Fruit fly (Drosophila melanogaster): ENCODE data around the gene CG42587.

Gene CG42587

DNA sequence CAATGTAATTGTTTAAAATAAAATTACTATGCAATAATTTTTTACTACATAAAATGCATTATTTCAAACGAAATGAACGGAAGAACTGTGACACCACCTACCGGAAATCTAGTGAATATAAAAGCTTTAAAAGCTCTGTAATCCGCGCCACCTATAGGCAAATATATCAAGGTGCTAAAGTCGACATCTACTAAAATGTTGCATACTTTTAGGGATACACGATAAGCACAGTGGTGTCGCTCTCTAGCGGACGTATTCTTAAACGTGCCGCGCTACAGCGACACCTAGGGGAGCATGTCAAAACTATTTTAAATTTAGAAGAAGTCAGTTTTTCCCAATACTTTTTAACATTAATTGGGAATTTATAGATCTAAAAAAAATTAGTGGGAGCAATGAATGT is 38.8 kb downstream of the CG42587 start (continued):
- TF ChIP-seq otp (GFP tag; IDR thresholded peaks at IDR 0.05): peak; percentile 78; the same call in 2 of the 3 replicates
- peak; percentile 82 for TF ChIP-seq CG4424 (GFP tag; optimal IDR thresholded peaks at IDR 0.05)
- TF ChIP-seq CG11504 (tag; optimal IDR thresholded peaks at IDR 0.05): peak; percentile 71
- peak; percentile 95 for TF ChIP-seq CG2199 (GFP tag; IDR thresholded peaks at IDR 0.05)
- peak; percentile 11 for TF ChIP-seq CG13296 (GFP tag; optimal IDR thresholded peaks at IDR 0.05)
- TF ChIP-seq Gsc (GFP tag; IDR thresholded peaks at IDR 0.05): no peak
- TF ChIP-seq peb (GFP tag; IDR thresholded peaks at IDR 0.05): peak; percentile 40; the same call in 1 of the 2 replicates
- no peak for TF ChIP-seq CG2202 (tag; optimal IDR thresholded peaks at IDR 0.05)
- peak; percentile 50 for TF ChIP-seq CG12071 (GFP tag; optimal IDR thresholded peaks at IDR 0.05)
- TF ChIP-seq CG10979 (tag; optimal IDR thresholded peaks at IDR 0.05): peak; percentile 68
- TF ChIP-seq CG33213 (GFP tag; optimal IDR thresholded peaks at IDR 0.05): peak; percentile 93
- no peak for TF ChIP-seq CG32767 (GFP tag; IDR thresholded peaks at IDR 0.05)
- TF ChIP-seq CG18476 (GFP tag; optimal IDR thresholded peaks at IDR 0.05): peak; percentile 12
- peak; percentile 54 for TF ChIP-seq B-H1 (GFP tag; IDR thresholded peaks at IDR 0.05)
- peak; percentile 53; the same call in 1 of the 2 replicates for TF ChIP-seq bbx (GFP tag; IDR thresholded peaks at IDR 0.05; ENCODE audit: partially characterized antibody)
- peak; percentile 36 for TF ChIP-seq scrt (GFP tag; optimal IDR thresholded peaks at IDR 0.05)
- TF ChIP-seq usp (GFP tag; optimal IDR thresholded peaks at IDR 0.05): no peak
- no peak for TF ChIP-seq Hey (tag; optimal IDR thresholded peaks at IDR 0.05)
- TF ChIP-seq stc (GFP tag; IDR thresholded peaks at IDR 0.05): peak; percentile 56
- TF ChIP-seq Hr51 (GFP tag; optimal IDR thresholded peaks at IDR 0.05): peak; percentile 46 to 50
- peak; percentile 73 for TF ChIP-seq CG10267 (tag; optimal IDR thresholded peaks at IDR 0.05)
- no peak for TF ChIP-seq GATAe (GFP tag; conservative IDR thresholded peaks at IDR 0.05)
- TF ChIP-seq CG16815 (GFP tag; optimal IDR thresholded peaks at IDR 0.05): peak; percentile 23
- TF ChIP-seq ash1 (GFP tag; optimal IDR thresholded peaks at IDR 0.05): no peak
- TF ChIP-seq bab2 (GFP tag; optimal IDR thresholded peaks at IDR 0.05): peak; percentile 67
- no peak for TF ChIP-seq CG10431 (GFP tag; optimal IDR thresholded peaks at IDR 0.05)
- peak; percentile 85 for TF ChIP-seq vvl (GFP tag; IDR thresholded peaks at IDR 0.05)
- TF ChIP-seq tna (GFP tag; IDR thresholded peaks at IDR 0.05; ENCODE audit: partially characterized antibody): no peak
- peak; percentile 100 for TF ChIP-seq CTCF (GFP tag; optimal IDR thresholded peaks at IDR 0.05)
- TF ChIP-seq eve (GFP tag; optimal IDR thresholded peaks at IDR 0.05): no peak
- TF ChIP-seq Trl (optimal IDR thresholded peaks at IDR 0.05): no peak
- TF ChIP-seq Trl (GFP tag; optimal IDR thresholded peaks at IDR 0.05): peak; percentile 91
- peak; percentile 21 for TF ChIP-seq CG15073 (GFP tag; optimal IDR thresholded peaks at IDR 0.05)
- peak; percentile 67 for TF ChIP-seq mirr (GFP tag; optimal IDR thresholded peaks at IDR 0.05)
- peak; percentile 48 for TF ChIP-seq sens-2 (GFP tag; IDR thresholded peaks at IDR 0.05)
- TF ChIP-seq CG3726 (GFP tag; IDR thresholded peaks at IDR 0.05): 0 out of 3 replicates have a peak, but pooled peaks have one; percentile 33
- TF ChIP-seq CG9817 (tag; optimal IDR thresholded peaks at IDR 0.05): peak; percentile 66
- TF ChIP-seq gro (GFP tag; optimal IDR thresholded peaks at IDR 0.05): peak; percentile 70
- TF ChIP-seq CG7556 (GFP tag; optimal IDR thresholded peaks at IDR 0.05): peak; percentile 14
- peak; percentile 9 for TF ChIP-seq Ssrp (tag; optimal IDR thresholded peaks at IDR 0.05)
- no peak for TF ChIP-seq pros (GFP tag; optimal IDR thresholded peaks at IDR 0.05)
- peak; percentile 59 for TF ChIP-seq HmgD (GFP tag; optimal IDR thresholded peaks at IDR 0.05)
- peak; percentile 33 for TF ChIP-seq Fer2 (tag; optimal IDR thresholded peaks at IDR 0.05)
- 0 out of 2 replicates have a peak, but pooled peaks have one; percentile 7 for TF ChIP-seq CG31224 (GFP tag; IDR thresholded peaks at IDR 0.05)
- peak; percentile 79 for TF ChIP-seq CG8290 (GFP tag; optimal IDR thresholded peaks at IDR 0.05)
- peak; percentile 58 to 71 for TF ChIP-seq CG8290 (tag; optimal IDR thresholded peaks at IDR 0.05)
- peak; percentile 49 for TF ChIP-seq CG4328 (GFP tag; optimal IDR thresholded peaks at IDR 0.05)
- TF ChIP-seq CG10654 (GFP tag; optimal IDR thresholded peaks at IDR 0.05): peak; percentile 59
- peak; percentile 66 for TF ChIP-seq CG15514 (GFP tag; optimal IDR thresholded peaks at IDR 0.05)
- TF ChIP-seq Rx (GFP tag; IDR thresholded peaks at IDR 0.05): peak; percentile 65
- peak; percentile 68 for TF ChIP-seq E2f1 (GFP tag; IDR thresholded peaks at IDR 0.05)
- TF ChIP-seq NC2α (GFP tag; optimal IDR thresholded peaks at IDR 0.05): peak; percentile 76

Data from whole organism, embryonic.